Fruit fly (Drosophila melanogaster) whole organism, prepupa: ENCODE data around the gene FASN1.
A peak's percentile ranks its signal among the peaks of the same experiment; 100 is the strongest.

ENCODE experiments used
- Blimp-1 ChIP-seq: fragments of 200-800 bp; sonication (Bioruptor generic); optimal IDR thresholded peaks from 3 replicates; lab custom pipeline; 2017; ENCODE audit warnings: missing biosample characterization, missing genetic modification characterization, mild to moderate bottlenecking, moderate library complexity, missing genetic modification reagents
- CG10669 ChIP-seq: fragments of 200-800 bp; sonication (Bioruptor generic); optimal IDR thresholded peaks from 3 replicates; lab custom pipeline; 2018; ENCODE audit warnings: missing biosample characterization, mild to moderate bottlenecking, missing genetic modification characterization, moderate library complexity
- CG11294 ChIP-seq: fragments of 200-800 bp; sonication (Bioruptor generic); IDR thresholded peaks from 2 replicates; pipeline ENCODE4 v1.3.6; 2022; ENCODE audit warnings: missing biosample characterization, missing genetic modification characterization
- CG11762 ChIP-seq: fragments of 200-800 bp; sonication (Bioruptor generic); optimal IDR thresholded peaks from 3 replicates; lab custom pipeline; 2016; ENCODE audit warnings: missing biosample characterization, missing genetic modification characterization; ENCODE audit not compliant: insufficient read depth
- CG11902 ChIP-seq: fragments of 200-800 bp; sonication (Bioruptor generic); optimal IDR thresholded peaks from 3 replicates; lab custom pipeline; 2016; ENCODE audit warnings: missing biosample characterization, missing genetic modification characterization
- CG15336 ChIP-seq: fragments of 200-800 bp; sonication (Bioruptor generic); IDR thresholded peaks from 2 replicates; pipeline ENCODE4 v1.3.6; 2022; ENCODE audit warnings: missing biosample characterization, missing genetic modification characterization
- CG3032 ChIP-seq: fragments of 200-800 bp; optimal IDR thresholded peaks from 2 replicates; lab custom pipeline; 2019; ENCODE audit warnings: missing biosample characterization, mild to moderate bottlenecking, missing genetic modification characterization, moderate library complexity
- CG31627 ChIP-seq: fragments of 200-800 bp; sonication (Bioruptor generic); optimal IDR thresholded peaks from 3 replicates; lab custom pipeline; 2016; ENCODE audit warnings: missing biosample characterization, missing genetic modification characterization
- CG32006 ChIP-seq: fragments of 200-800 bp; sonication (Bioruptor generic); optimal IDR thresholded peaks from 3 replicates; lab custom pipeline; 2017; ENCODE audit warnings: missing biosample characterization, mild to moderate bottlenecking, missing genetic modification characterization
- CG4318 ChIP-seq: fragments of 200-800 bp; sonication (Bioruptor generic); optimal IDR thresholded peaks from 3 replicates; lab custom pipeline; 2017; ENCODE audit warnings: missing biosample characterization, mild to moderate bottlenecking, missing genetic modification characterization
- CG6163 ChIP-seq: fragments of 200-800 bp; sonication (Bioruptor generic); IDR thresholded peaks from 3 replicates; pipeline ENCODE4 v1.3.6; 2022; ENCODE audit warnings: missing biosample characterization, missing genetic modification characterization
- CG6276 ChIP-seq: fragments of 200-800 bp; sonication (Bioruptor generic); optimal IDR thresholded peaks from 2 replicates; lab custom pipeline; 2017; ENCODE audit warnings: missing biosample characterization, mild to moderate bottlenecking, missing genetic modification characterization
- CG6808 ChIP-seq: fragments of 200-800 bp; sonication (Bioruptor generic); optimal IDR thresholded peaks from 3 replicates; lab custom pipeline; 2017; ENCODE audit warnings: missing biosample characterization, missing genetic modification characterization, mild to moderate bottlenecking, moderate library complexity, missing genetic modification reagents
- CG6854 ChIP-seq: fragments of 200-800 bp; sonication (Bioruptor generic); optimal IDR thresholded peaks from 2 replicates; lab custom pipeline; 2017; ENCODE audit warnings: missing biosample characterization, mild to moderate bottlenecking, missing genetic modification characterization
- CG7368 ChIP-seq: fragments of 200-800 bp; sonication (Bioruptor generic); optimal IDR thresholded peaks from 3 replicates; lab custom pipeline; 2016; ENCODE audit warnings: missing biosample characterization, missing genetic modification characterization
- CG8119 ChIP-seq: fragments of 200-800 bp; sonication (Bioruptor generic); IDR thresholded peaks from 3 replicates; pipeline ENCODE4 v1.3.6; 2022; ENCODE audit warnings: missing biosample characterization, missing genetic modification characterization
- CG8632 ChIP-seq: fragments of 200-800 bp; sonication (Bioruptor generic); optimal IDR thresholded peaks from 3 replicates; lab custom pipeline; 2016; ENCODE audit warnings: missing biosample characterization, missing genetic modification characterization
- CG9139 ChIP-seq: fragments of 200-800 bp; sonication (Bioruptor generic); optimal IDR thresholded peaks from 3 replicates; lab custom pipeline; 2017; ENCODE audit warnings: missing biosample characterization, mild to moderate bottlenecking, missing genetic modification characterization
- Eip78C ChIP-seq: fragments of 200-800 bp; sonication (Bioruptor generic); peaks from one replicate; lab custom pipeline; 2016; ENCODE audit warnings: missing biosample characterization, missing genetic modification characterization
- Ets21C ChIP-seq: fragments of 200-800 bp; sonication (Bioruptor generic); optimal IDR thresholded peaks from 3 replicates; lab custom pipeline; 2016; ENCODE audit warnings: missing biosample characterization, missing genetic modification characterization
- Hr38 ChIP-seq: sonication (Bioruptor generic); optimal IDR thresholded peaks from 2 replicates; lab custom pipeline; 2016; ENCODE audit warnings: missing biosample characterization, missing genetic modification characterization
- Hr39 ChIP-seq: fragments of 200-800 bp; sonication (Bioruptor generic); optimal IDR thresholded peaks from 2 replicates; lab custom pipeline; 2016; ENCODE audit warnings: missing biosample characterization, missing genetic modification characterization
- Hr4 ChIP-seq: fragments of 200-800 bp; sonication (Bioruptor generic); optimal IDR thresholded peaks from 3 replicates; lab custom pipeline; 2016; ENCODE audit warnings: missing biosample characterization, missing genetic modification characterization
- Lpt ChIP-seq: fragments of 200-800 bp; sonication (Bioruptor generic); optimal IDR thresholded peaks from 3 replicates; lab custom pipeline; 2016; ENCODE audit warnings: missing biosample characterization, missing genetic modification characterization
- Met ChIP-seq: fragments of 200-800 bp; sonication (Bioruptor generic); optimal IDR thresholded peaks from 3 replicates; lab custom pipeline; 2016; ENCODE audit warnings: missing biosample characterization, missing genetic modification characterization
- OdsH ChIP-seq: fragments of 200-800 bp; sonication (Bioruptor generic); optimal IDR thresholded peaks from 3 replicates; lab custom pipeline; 2016; ENCODE audit warnings: missing biosample characterization, missing genetic modification characterization
- Smox ChIP-seq: fragments of 200-800 bp; sonication (Bioruptor generic); optimal IDR thresholded peaks from 3 replicates; lab custom pipeline; 2016; ENCODE audit warnings: missing biosample characterization, missing genetic modification characterization
- Sox102F ChIP-seq: fragments of 200-800 bp; sonication (Bioruptor generic); optimal IDR thresholded peaks from 2 replicates; lab custom pipeline; 2016; ENCODE audit warnings: missing biosample characterization, mild to moderate bottlenecking, missing genetic modification characterization
- Sox14 ChIP-seq: fragments of 200-800 bp; sonication (Bioruptor generic); optimal IDR thresholded peaks from 3 replicates; lab custom pipeline; 2016; ENCODE audit warnings: missing biosample characterization, missing genetic modification characterization
- Sox15 ChIP-seq: fragments of 200-800 bp; sonication (Bioruptor generic); optimal IDR thresholded peaks from 3 replicates; lab custom pipeline; 2016; ENCODE audit warnings: missing biosample characterization, missing genetic modification characterization
- eg ChIP-seq: fragments of 200-800 bp; sonication (Bioruptor generic); IDR thresholded peaks from 3 replicates; pipeline ENCODE4 v1.3.6; 2022; ENCODE audit warnings: missing biosample characterization, missing genetic modification characterization
- esn ChIP-seq: fragments of 200-800 bp; sonication (Bioruptor generic); optimal IDR thresholded peaks from 2 replicates; lab custom pipeline; 2016; ENCODE audit warnings: missing biosample characterization, mild to moderate bottlenecking, missing genetic modification characterization, moderate library complexity
- fd59A ChIP-seq: fragments of 200-800 bp; sonication (Bioruptor generic); optimal IDR thresholded peaks from 2 replicates; lab custom pipeline; 2017; ENCODE audit warnings: missing biosample characterization, mild to moderate bottlenecking, missing genetic modification characterization, missing genetic modification reagents
- fd85E ChIP-seq: fragments of 200-800 bp; sonication (Bioruptor generic); optimal IDR thresholded peaks from 3 replicates; lab custom pipeline; 2016; ENCODE audit warnings: missing biosample characterization, missing genetic modification characterization
- fkh ChIP-seq: fragments of 200-800 bp; sonication (Bioruptor generic); optimal IDR thresholded peaks from 3 replicates; lab custom pipeline; 2017; ENCODE audit warnings: missing biosample characterization, mild to moderate bottlenecking, missing genetic modification characterization, moderate library complexity
- lz ChIP-seq: fragments of 200-800 bp; sonication (Bioruptor generic); optimal IDR thresholded peaks from 3 replicates; lab custom pipeline; 2016; ENCODE audit warnings: missing biosample characterization, missing genetic modification characterization
- net ChIP-seq: fragments of 200-800 bp; sonication (Bioruptor generic); optimal IDR thresholded peaks from 3 replicates; lab custom pipeline; 2016; ENCODE audit warnings: missing biosample characterization, missing genetic modification characterization
- pdm3 ChIP-seq: fragments of 200-800 bp; sonication (Bioruptor generic); optimal IDR thresholded peaks from 3 replicates; lab custom pipeline; 2016; ENCODE audit warnings: missing biosample characterization, missing genetic modification characterization
- salr ChIP-seq, 2 experiments: fragments of 200-800 bp; sonication (Bioruptor generic); optimal IDR thresholded peaks; 3 replicates each; lab custom pipeline; 2016 to 2018; ENCODE audit warnings: missing biosample characterization in 2 of 2, missing genetic modification characterization in 2 of 2, mild to moderate bottlenecking in 1 of 2
- ss ChIP-seq, 2 experiments: fragments of 200-800 bp; sonication (Bioruptor generic); optimal IDR thresholded peaks; 2 replicates in 1 of 2; 3 replicates in 1 of 2; lab custom pipeline; 2017 to 2018; ENCODE audit warnings: mild to moderate bottlenecking in 2 of 2, missing biosample characterization in 2 of 2, missing genetic modification characterization in 2 of 2, moderate library complexity in 1 of 2
- topi ChIP-seq: fragments of 200-800 bp; sonication (Bioruptor generic); optimal IDR thresholded peaks from 3 replicates; lab custom pipeline; 2016; ENCODE audit warnings: missing biosample characterization, missing genetic modification characterization
- vri ChIP-seq: fragments of 200-800 bp; sonication (Bioruptor generic); optimal IDR thresholded peaks from 3 replicates; lab custom pipeline; 2016; ENCODE audit warnings: missing biosample characterization, mild to moderate bottlenecking, missing genetic modification characterization

Gene FASN1

DNA sequence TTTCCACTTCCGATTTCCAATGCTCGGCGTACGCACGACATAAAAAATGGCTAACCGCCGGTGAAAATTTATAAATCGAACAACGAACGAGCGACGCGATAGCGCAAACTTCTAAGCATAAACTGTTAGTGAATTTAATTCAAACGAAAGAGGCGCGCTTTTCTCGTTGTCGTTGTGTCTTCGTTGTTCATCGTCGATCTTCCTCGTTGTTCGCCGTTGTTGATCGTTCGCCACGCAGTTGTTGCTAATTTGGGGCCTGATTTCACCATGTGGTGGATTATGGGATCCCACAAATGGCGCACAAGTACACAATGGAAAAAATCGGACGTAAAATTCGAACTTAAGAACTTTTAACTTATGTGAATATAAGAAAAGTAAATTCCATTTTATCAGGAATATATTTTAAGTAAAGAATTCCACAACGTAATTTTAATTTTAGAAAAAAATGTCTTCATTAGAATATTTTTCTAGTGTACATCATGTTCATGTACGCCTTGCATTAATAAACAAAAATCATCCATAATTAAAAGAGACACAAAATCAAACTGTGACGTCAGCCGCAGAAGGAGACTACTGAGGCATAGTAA is 30.0 kb downstream of the FASN1 start (continued):
- TF ChIP-seq CG6163 (GFP tag; lab: Robert Waterston, UW) (peak; percentile 69), CG10669 (GFP tag; lab: Kevin White, UChicago) (peak; percentile 8), fkh (GFP tag; lab: Kevin White, UChicago) (peak; percentile 3), Sox102F (GFP tag; lab: Kevin White, UChicago) (peak; percentile 19), CG4318 (peak; percentile 14), Met (peak; percentile 16), CG9139 (GFP tag; lab: Kevin White, UChicago) (no peak), lz (GFP tag; lab: Kevin White, UChicago) (peak; percentile 41)

dm6 chr2L:3088238-3088874 is 32.0 kb downstream of the FASN1 start:
- TF ChIP-seq CG31627 (GFP tag; lab: Kevin White, UChicago) (no peak), CG6163 (GFP tag; lab: Robert Waterston, UW) (no peak), fd85E (no peak), topi (GFP tag; lab: Kevin White, UChicago) (no peak), CG8632 (GFP tag; lab: Kevin White, UChicago) (no peak), Smox (no peak), esn (GFP tag; lab: Kevin White, UChicago) (no peak), Sox15 (GFP tag; lab: Kevin White, UChicago) (no peak), CG10669 (GFP tag; lab: Kevin White, UChicago) (no peak), Eip78C (GFP tag; lab: Kevin White, UChicago) (no peak), Ets21C (GFP tag; lab: Kevin White, UChicago) (no peak), pdm3 (GFP tag; lab: Kevin White, UChicago) (no peak)
- TF ChIP-seq, all 60 proteins: peak for 0

- TF ChIP-seq CG8119 (GFP tag; lab: Robert Waterston, UW) = peak; percentile 26; the same call in 1 of the 3 replicates
- TF ChIP-seq CG3032 (tag; lab: Kevin White, UChicago) = no peak
- TF ChIP-seq eg = peak; percentile 27; the same call in 1 of the 3 replicates
- TF ChIP-seq fd59A (GFP tag; lab: Kevin White, UChicago) = no peak
- TF ChIP-seq Eip78C (GFP tag; lab: Kevin White, UChicago) = peak; percentile 59
These were observed 33.8 kb downstream of the FASN1 start for dm6 chr2L:3090245-3090644.

DNA sequence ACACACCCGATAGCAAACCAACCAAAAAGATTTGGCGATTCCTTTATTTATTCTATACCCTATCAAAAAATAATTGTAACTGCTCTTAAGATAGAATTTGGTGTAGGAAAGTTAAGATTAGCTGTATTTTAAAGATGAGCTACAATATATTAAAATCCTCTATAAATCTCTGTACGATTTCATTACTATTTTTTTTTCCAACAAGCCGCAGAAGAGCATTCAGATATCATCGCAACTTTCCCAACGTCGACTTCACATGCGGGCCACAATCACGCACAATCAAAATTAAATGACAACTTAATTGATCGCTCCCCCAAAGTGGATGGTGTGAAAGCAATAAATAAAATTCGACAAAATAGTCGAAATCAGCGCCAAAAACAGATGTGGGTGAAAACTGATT is 36.1 kb downstream of the FASN1 start:
- TF ChIP-seq Blimp-1 (GFP tag; lab: Kevin White, UChicago) (no peak), lz (GFP tag; lab: Kevin White, UChicago) (peak; percentile 33), CG6276 (peak; percentile 8), Eip78C (GFP tag; lab: Kevin White, UChicago) (peak; percentile 79), CG6808 (GFP tag; lab: Kevin White, UChicago) (no peak), Hr39 (GFP tag; lab: Kevin White, UChicago) (peak; percentile 34), esn (GFP tag; lab: Kevin White, UChicago) (peak; percentile 41), Sox14 (GFP tag; lab: Kevin White, UChicago) (peak; percentile 1), net (GFP tag; lab: Kevin White, UChicago) (no peak), fd85E (no peak), Met (peak; percentile 37), CG6854 (no peak), CG31627 (GFP tag; lab: Kevin White, UChicago) (peak; percentile 40), CG11902 (GFP tag; lab: Kevin White, UChicago) (no peak), Hr4 (GFP tag; lab: Kevin White, UChicago) (peak; percentile 65), Sox102F (GFP tag; lab: Kevin White, UChicago) (peak; percentile 2), Lpt (GFP tag; lab: Kevin White, UChicago) (no peak), CG11294 (no peak), CG8119 (GFP tag; lab: Robert Waterston, UW) (peak; percentile 47; the same call in 2 of the 3 replicates), CG3032 (tag; lab: Kevin White, UChicago) (no peak), topi (GFP tag; lab: Kevin White, UChicago) (peak; percentile 38), CG11762 (GFP tag; lab: Kevin White, UChicago) (no peak), Hr38 (GFP tag; lab: Kevin White, UChicago) (no peak), CG32006 (GFP tag; lab: Kevin White, UChicago) (peak; percentile 65), OdsH (peak; percentile 9), Smox (peak; percentile 31), salr (GFP tag; optimal IDR thresholded peaks at IDR 0.05; lab: Kevin White, UChicago) (no peak), eg (peak; percentile 51; the same call in 2 of the 3 replicates), CG4318 (peak; percentile 27), vri (no peak), CG7368 (GFP tag; lab: Kevin White, UChicago) (no peak), ss (GFP tag; optimal IDR thresholded peaks at IDR 0.05; lab: Kevin White, UChicago) (no peak), CG15336 (GFP tag; lab: Robert Waterston, UW) (peak; percentile 64)
